Fruit fly (Drosophila melanogaster) whole organism, embryonic: Measurements from ENCODE around the gene CG32095.
A peak's percentile ranks its signal among the peaks of the same experiment; 100 is the strongest.

Source experiments
- BtbVII ChIP-seq: fragments of 200-800 bp; sonication (Bioruptor generic); optimal IDR thresholded peaks from 3 replicates; lab custom pipeline; 2017; ENCODE audit warnings: missing biosample characterization, mild to moderate bottlenecking, missing genetic modification characterization
- CG10209 ChIP-seq: fragments of 200-800 bp; sonication (Bioruptor generic); optimal IDR thresholded peaks from 3 replicates; lab custom pipeline; 2017; ENCODE audit warnings: missing biosample characterization, mild to moderate bottlenecking, missing genetic modification characterization, missing genetic modification reagents
- CG11456 ChIP-seq: fragments of 200-800 bp; sonication (Bioruptor generic); IDR thresholded peaks from 3 replicates; pipeline ENCODE4 v1.3.6; 2022; ENCODE audit warnings: missing biosample characterization, missing genetic modification characterization
- CG11504 ChIP-seq: fragments of 200-800 bp; sonication (Bioruptor generic); optimal IDR thresholded peaks from 3 replicates; lab custom pipeline; 2019; ENCODE audit warnings: missing biosample characterization, mild to moderate bottlenecking, missing genetic modification characterization, moderate library complexity
- CG13123 ChIP-seq: fragments of 200-800 bp; sonication (Bioruptor generic); optimal IDR thresholded peaks from 2 replicates; lab custom pipeline; 2016; ENCODE audit warnings: missing biosample characterization, missing genetic modification characterization
- CG13287 ChIP-seq: fragments of 200-800 bp; sonication (Bioruptor generic); IDR thresholded peaks from 2 replicates; pipeline ENCODE4 v1.3.6; 2022; ENCODE audit warnings: missing biosample characterization, missing genetic modification characterization; ENCODE audit not compliant: partially characterized antibody
- CG16863 ChIP-seq: fragments of 200-800 bp; sonication (Bioruptor generic); optimal IDR thresholded peaks from 3 replicates; lab custom pipeline; 2016; ENCODE audit warnings: missing biosample characterization, missing genetic modification characterization
- CG17186 ChIP-seq: fragments of 200-800 bp; sonication (Bioruptor generic); optimal IDR thresholded peaks from 3 replicates; lab custom pipeline; 2017; ENCODE audit warnings: missing biosample characterization, missing genetic modification reagents, missing genetic modification characterization
- CG2116 ChIP-seq: fragments of 200-800 bp; sonication (Bioruptor generic); optimal IDR thresholded peaks from 3 replicates; lab custom pipeline; 2018; ENCODE audit warnings: missing biosample characterization, mild to moderate bottlenecking, missing genetic modification characterization
- CG2129 ChIP-seq: fragments of 200-800 bp; sonication (Bioruptor generic); IDR thresholded peaks from 2 replicates; pipeline ENCODE4 v1.3.6; 2022; ENCODE audit warnings: missing biosample characterization, missing genetic modification characterization; ENCODE audit not compliant: partially characterized antibody
- CG2199 ChIP-seq: fragments of 200-800 bp; sonication (Bioruptor generic); IDR thresholded peaks from 3 replicates; pipeline ENCODE4 v1.3.6; 2022; ENCODE audit warnings: missing biosample characterization, missing genetic modification characterization
- CG34422 ChIP-seq: fragments of 200-800 bp; sonication (Bioruptor generic); IDR thresholded peaks from 3 replicates; pipeline ENCODE4 v1.3.6; 2022; ENCODE audit warnings: missing biosample characterization, missing genetic modification characterization
- CG3995 ChIP-seq: fragments of 200-800 bp; sonication (Bioruptor generic); optimal IDR thresholded peaks from 3 replicates; lab custom pipeline; 2016; ENCODE audit warnings: missing biosample characterization, missing genetic modification characterization
- CG6272 ChIP-seq: fragments of 200-800 bp; sonication (Bioruptor generic); IDR thresholded peaks from 2 replicates; pipeline ENCODE4 v1.3.6; 2022; ENCODE audit warnings: missing biosample characterization, missing genetic modification characterization
- CG7963 ChIP-seq: fragments of 200-800 bp; sonication (Bioruptor generic); IDR thresholded peaks from 3 replicates; pipeline ENCODE4 v1.3.6; 2022; ENCODE audit warnings: missing biosample characterization, missing genetic modification characterization; ENCODE audit not compliant: partially characterized antibody
- CG8944 ChIP-seq: fragments of 200-800 bp; sonication (Bioruptor generic); optimal IDR thresholded peaks from 3 replicates; lab custom pipeline; 2016; ENCODE audit warnings: missing biosample characterization, missing genetic modification characterization
- CG9215 ChIP-seq: fragments of 200-800 bp; sonication (Bioruptor generic); IDR thresholded peaks from 2 replicates; pipeline ENCODE4 v1.3.6; 2022; ENCODE audit warnings: missing biosample characterization, missing genetic modification characterization
- CoRest ChIP-seq: fragments of 200-800 bp; sonication (Bioruptor generic); optimal IDR thresholded peaks from 3 replicates; lab custom pipeline; 2018; ENCODE audit warnings: missing biosample characterization, mild to moderate bottlenecking, missing genetic modification characterization, moderate library complexity
- Dfd ChIP-seq, 2 experiments: fragments of >200 bp; optimal IDR thresholded peaks; 2 replicates each; lab custom pipeline; 2017; ENCODE audit warnings: missing biosample characterization in 2 of 2, missing genetic modification characterization in 2 of 2
- Dll ChIP-seq: fragments of 200-800 bp; sonication (Bioruptor generic); IDR thresholded peaks from 4 replicates; pipeline ENCODE4 v1.3.6; 2022; ENCODE audit warnings: missing biosample characterization, missing genetic modification characterization; ENCODE audit not compliant: partially characterized antibody
- Dref ChIP-seq: fragments of 200-800 bp; sonication (Bioruptor generic); IDR thresholded peaks from 2 replicates; pipeline ENCODE4 v1.3.6; 2022; ENCODE audit warnings: missing biosample characterization, missing genetic modification characterization
- HLH54F ChIP-seq: fragments of 200-800 bp; sonication (Bioruptor generic); optimal IDR thresholded peaks from 3 replicates; lab custom pipeline; 2016; ENCODE audit warnings: missing biosample characterization, missing genetic modification characterization
- Lim3 ChIP-seq: fragments of 200-800 bp; sonication (Bioruptor generic); IDR thresholded peaks from 2 replicates; pipeline ENCODE4 v1.3.6; 2022; ENCODE audit warnings: missing biosample characterization, missing genetic modification characterization
- Max ChIP-seq: fragments of 200-800 bp; sonication (Bioruptor generic); optimal IDR thresholded peaks from 2 replicates; lab custom pipeline; 2016; ENCODE audit warnings: missing biosample characterization, mild to moderate bottlenecking, missing genetic modification characterization
- PHDP ChIP-seq: fragments of 200-800 bp; sonication (Bioruptor generic); optimal IDR thresholded peaks from 3 replicates; lab custom pipeline; 2018; ENCODE audit warnings: missing biosample characterization, mild to moderate bottlenecking, missing genetic modification characterization, moderate library complexity
- Sox102F ChIP-seq: fragments of 200-800 bp; sonication (Bioruptor generic); optimal IDR thresholded peaks from 2 replicates; lab custom pipeline; 2018; ENCODE audit warnings: missing biosample characterization, mild to moderate bottlenecking, missing genetic modification characterization, moderate library complexity
- Usf ChIP-seq: fragments of 200-800 bp; sonication (Bioruptor generic); optimal IDR thresholded peaks from 2 replicates; lab custom pipeline; 2017; ENCODE audit warnings: missing genotype, missing biosample characterization, missing genetic modification characterization
- Xbp1 ChIP-seq: fragments of 200-800 bp; sonication (Bioruptor generic); optimal IDR thresholded peaks from 3 replicates; lab custom pipeline; 2016; ENCODE audit warnings: missing biosample characterization, mild to moderate bottlenecking, missing genetic modification characterization
- aop ChIP-seq: fragments of 200-800 bp; sonication (Bioruptor generic); IDR thresholded peaks from 2 replicates; pipeline ENCODE4 v1.3.6; 2022; ENCODE audit warnings: missing biosample characterization, missing genetic modification characterization
- btn ChIP-seq: fragments of 200-800 bp; sonication (Bioruptor generic); optimal IDR thresholded peaks from 2 replicates; lab custom pipeline; 2016; ENCODE audit warnings: missing biosample characterization, missing genetic modification characterization
- chinmo ChIP-seq: fragments of 200-800 bp; sonication (Bioruptor generic); IDR thresholded peaks from 4 replicates; pipeline ENCODE4 v1.3.6; 2022; ENCODE audit warnings: missing biosample characterization, missing genetic modification characterization; ENCODE audit not compliant: partially characterized antibody
- crol ChIP-seq: fragments of 200-800 bp; sonication (Bioruptor generic); IDR thresholded peaks from 2 replicates; pipeline ENCODE4 v1.3.6; 2022; ENCODE audit warnings: missing biosample characterization, missing genetic modification characterization
- eyg ChIP-seq: fragments of 200-800 bp; sonication (Bioruptor generic); optimal IDR thresholded peaks from 3 replicates; lab custom pipeline; 2016; ENCODE audit warnings: missing biosample characterization, missing genetic modification characterization
- gfzf ChIP-seq: fragments of 200-800 bp; sonication (Bioruptor generic); optimal IDR thresholded peaks from 2 replicates; lab custom pipeline; 2016; ENCODE audit warnings: missing biosample characterization, mild to moderate bottlenecking, missing genetic modification characterization, moderate library complexity
- hth ChIP-seq: fragments of >200 bp; optimal IDR thresholded peaks from 2 replicates; lab custom pipeline; 2017; ENCODE audit warnings: inconsistent platforms
- ind ChIP-seq: fragments of 200-800 bp; sonication (Bioruptor generic); optimal IDR thresholded peaks from 3 replicates; lab custom pipeline; 2016; ENCODE audit warnings: missing biosample characterization, missing genetic modification characterization
- jigr1 ChIP-seq: fragments of 200-800 bp; sonication (Bioruptor generic); IDR thresholded peaks from 3 replicates; pipeline ENCODE4 v1.3.6; 2022; ENCODE audit warnings: missing biosample characterization, missing genetic modification characterization
- klu ChIP-seq: fragments of 200-800 bp; sonication (Bioruptor generic); IDR thresholded peaks from 2 replicates; pipeline ENCODE4 v1.3.6; 2022; ENCODE audit warnings: missing biosample characterization, missing genetic modification characterization
- knrl ChIP-seq: fragments of 200-800 bp; sonication (Bioruptor generic); IDR thresholded peaks from 3 replicates; pipeline ENCODE4 v1.3.6; 2022; ENCODE audit warnings: missing biosample characterization, missing genetic modification characterization; ENCODE audit not compliant: partially characterized antibody
- nerfin-2 ChIP-seq: fragments of 200-800 bp; sonication (Bioruptor generic); IDR thresholded peaks from 2 replicates; pipeline ENCODE4 v1.3.6; 2022; ENCODE audit warnings: missing biosample characterization, missing genetic modification characterization; ENCODE audit not compliant: partially characterized antibody
- pb ChIP-seq: fragments of 200-800 bp; sonication (Bioruptor generic); optimal IDR thresholded peaks from 3 replicates; lab custom pipeline; 2016; ENCODE audit warnings: missing biosample characterization, missing genetic modification characterization
- phol ChIP-seq: fragments of 200-800 bp; sonication (Bioruptor generic); optimal IDR thresholded peaks from 3 replicates; lab custom pipeline; 2018; ENCODE audit warnings: missing biosample characterization, mild to moderate bottlenecking, missing genetic modification characterization, moderate library complexity
- sd ChIP-seq: fragments of 200-800 bp; sonication (Bioruptor generic); optimal IDR thresholded peaks from 3 replicates; lab custom pipeline; 2018; ENCODE audit warnings: missing biosample characterization, mild to moderate bottlenecking, missing genetic modification characterization, moderate library complexity
- slou ChIP-seq: fragments of 200-800 bp; sonication (Bioruptor generic); optimal IDR thresholded peaks from 3 replicates; lab custom pipeline; 2016; ENCODE audit warnings: missing biosample characterization, missing genetic modification characterization
- sna ChIP-seq: fragments of 200-800 bp; sonication (Bioruptor generic); IDR thresholded peaks from 2 replicates; pipeline ENCODE4 v1.3.6; 2022; ENCODE audit warnings: missing biosample characterization, missing genetic modification characterization; ENCODE audit not compliant: partially characterized antibody
- ssp ChIP-seq: fragments of 200-800 bp; sonication (Bioruptor generic); IDR thresholded peaks from 2 replicates; pipeline ENCODE4 v1.3.6; 2022; ENCODE audit warnings: missing biosample characterization, missing genetic modification characterization
- trem ChIP-seq: fragments of 200-800 bp; optimal IDR thresholded peaks from 3 replicates; lab custom pipeline; 2019; ENCODE audit warnings: missing biosample characterization, mild to moderate bottlenecking, missing genetic modification characterization, moderate library complexity
- vnd ChIP-seq: fragments of 200-800 bp; sonication (Bioruptor generic); IDR thresholded peaks from 3 replicates; pipeline ENCODE4 v1.3.6; 2022; ENCODE audit warnings: missing biosample characterization, missing genetic modification characterization; ENCODE audit not compliant: partially characterized antibody
- vvl ChIP-seq: fragments of 200-800 bp; sonication (Bioruptor generic); IDR thresholded peaks from 2 replicates; pipeline ENCODE4 v1.3.6; 2022; ENCODE audit warnings: missing biosample characterization, missing genetic modification characterization
- zen2 ChIP-seq: fragments of 200-800 bp; sonication (Bioruptor generic); IDR thresholded peaks from 3 replicates; pipeline ENCODE4 v1.3.6; 2022; ENCODE audit warnings: missing biosample characterization, missing genetic modification characterization; ENCODE audit not compliant: partially characterized antibody

CG32095 gene

dm6 chr3L:11815220-11815797, 10.2 kb downstream of the CG32095 start, which contains the start of gene CG14130 (continued):
- no peak for TF ChIP-seq CG9215
- no peak for TF ChIP-seq CG8944 (GFP tag; lab: Kevin White, UChicago)
- TF ChIP-seq CG11456, result no peak
- peak; percentile 98 for TF ChIP-seq CG13287
- peak; percentile 98 for TF ChIP-seq CG3995 (GFP tag; lab: Kevin White, UChicago)
- peak; percentile 94 for TF ChIP-seq CG11504 (tag; lab: Kevin White, UChicago)
- no peak for TF ChIP-seq sd (tag; lab: Kevin White, UChicago)
- TF ChIP-seq btn, result no peak
- peak; percentile 56; the same call in 1 of the 3 replicates for TF ChIP-seq CG34422 (GFP tag; lab: Robert Waterston, UW)
- TF ChIP-seq chinmo (GFP tag; lab: Robert Waterston, UW), result peak; percentile 92
- peak; percentile 94 for TF ChIP-seq Dll
- no peak for TF ChIP-seq HLH54F (GFP tag; lab: Kevin White, UChicago)
- TF ChIP-seq CG2129 (GFP tag; lab: Robert Waterston, UW), result peak; percentile 86
- peak; percentile 96 for TF ChIP-seq zen2 (GFP tag; lab: Robert Waterston, UW)
- TF ChIP-seq CG10209, result no peak
- TF ChIP-seq sna, result peak; percentile 96
- peak; percentile 79 for TF ChIP-seq vnd (GFP tag; lab: Robert Waterston, UW)
- TF ChIP-seq crol (GFP tag; lab: Robert Waterston, UW), result no peak
- no peak for TF ChIP-seq ssp
- peak; percentile 56 for TF ChIP-seq trem (tag; lab: Kevin White, UChicago)
- TF ChIP-seq vvl (GFP tag; lab: Robert Waterston, UW), result 0 out of 2 replicates have a peak, but pooled peaks have one; percentile 37
- peak; percentile 91 for TF ChIP-seq nerfin-2
- TF ChIP-seq Sox102F (GFP tag; lab: Kevin White, UChicago), result no peak
- no peak for TF ChIP-seq CG2199 (GFP tag; lab: Robert Waterston, UW)
- no peak for TF ChIP-seq jigr1 (GFP tag; lab: Robert Waterston, UW)
- peak; percentile 91 for TF ChIP-seq CG7963 (GFP tag; lab: Robert Waterston, UW)
- no peak for TF ChIP-seq Usf (GFP tag; lab: Kevin White, UChicago)
- no peak for TF ChIP-seq pb (GFP tag; lab: Kevin White, UChicago)
- no peak for TF ChIP-seq CoRest (tag; lab: Kevin White, UChicago)
- no peak for TF ChIP-seq Max (GFP tag; lab: Kevin White, UChicago)
- no peak for TF ChIP-seq klu
- no peak for TF ChIP-seq PHDP (tag; lab: Kevin White, UChicago)
- TF ChIP-seq Dref (GFP tag; lab: Robert Waterston, UW), result peak; percentile 98
- peak; percentile 45 for TF ChIP-seq CG17186 (GFP tag; lab: Kevin White, UChicago)
- peak; percentile 94 for TF ChIP-seq CG2116 (GFP tag; lab: Kevin White, UChicago)
- no peak for TF ChIP-seq Lim3 (GFP tag; lab: Robert Waterston, UW)
- TF ChIP-seq hth (lab: Kevin White, UChicago), result no peak
- TF ChIP-seq CG16863 (GFP tag; lab: Kevin White, UChicago), result no peak
- peak; percentile 84 for TF ChIP-seq knrl (GFP tag; lab: Robert Waterston, UW)
- no peak for TF ChIP-seq CG13123 (GFP tag; lab: Kevin White, UChicago)
- no peak for TF ChIP-seq BtbVII (GFP tag; lab: Kevin White, UChicago)
- TF ChIP-seq Dfd (GFP tag; optimal IDR thresholded peaks at IDR 0.05; lab: Kevin White, UChicago), result no peak
- no peak for TF ChIP-seq slou (GFP tag; lab: Kevin White, UChicago)
- TF ChIP-seq eyg (GFP tag; lab: Kevin White, UChicago), result no peak
- TF ChIP-seq aop (GFP tag; lab: Robert Waterston, UW), result no peak
- peak; percentile 1 for TF ChIP-seq phol
- TF ChIP-seq ind, result no peak
- peak; percentile 31 for TF ChIP-seq Xbp1 (GFP tag; lab: Kevin White, UChicago)
- no peak for TF ChIP-seq CG6272 (GFP tag; lab: Robert Waterston, UW)
- peak; percentile 18 for TF ChIP-seq gfzf
